Worm (Caenorhabditis elegans) whole organism, late embryonic: ENCODE results near the gene H40L08.2.

ENCODE experiments used
- C08G9.2 ChIP-seq: sonication (generic microtip); optimal IDR thresholded peaks from 2 replicates; lab custom pipeline; 2016; ENCODE audit warnings: mild to moderate bottlenecking, missing genetic modification characterization, moderate library complexity, missing compliant biosample characterization
- F13H6.1 ChIP-seq: sonication (generic microtip); optimal IDR thresholded peaks from 2 replicates; lab custom pipeline; 2016; ENCODE audit warnings: missing genetic modification characterization, missing compliant biosample characterization
- K09A11.1 ChIP-seq: sonication (generic microtip); optimal IDR thresholded peaks from 2 replicates; lab custom pipeline; 2017; ENCODE audit warnings: antibody characterized with exemption, mild to moderate bottlenecking, missing genetic modification characterization, missing compliant biosample characterization; ENCODE audit not compliant: insufficient read depth
- ahr-1 ChIP-seq: sonication (generic microtip); optimal IDR thresholded peaks from 2 replicates; lab custom pipeline; 2016; ENCODE audit warnings: missing genetic modification characterization, missing compliant biosample characterization
- ceh-18 ChIP-seq: sonication (generic microtip); optimal IDR thresholded peaks from 2 replicates; lab custom pipeline; 2016; ENCODE audit warnings: missing genetic modification characterization, missing compliant biosample characterization
- ceh-22 ChIP-seq: sonication (generic microtip); optimal IDR thresholded peaks from 2 replicates; lab custom pipeline; 2017; ENCODE audit warnings: missing biosample characterization, missing genetic modification characterization
- ceh-24 ChIP-seq: sonication (generic microtip); optimal IDR thresholded peaks from 2 replicates; lab custom pipeline; 2016; ENCODE audit warnings: mild to moderate bottlenecking, missing genetic modification characterization, missing compliant biosample characterization
- ceh-31 ChIP-seq: sonication (generic microtip); optimal IDR thresholded peaks from 2 replicates; lab custom pipeline; 2016; ENCODE audit warnings: missing genetic modification characterization, missing compliant biosample characterization
- ceh-48 ChIP-seq: sonication (generic microtip); optimal IDR thresholded peaks from 2 replicates; lab custom pipeline; 2016; ENCODE audit warnings: missing genetic modification characterization, inconsistent platforms, missing compliant biosample characterization
- ceh-6 ChIP-seq: fragments of 200-800 bp; sonication (Bioruptor generic); optimal IDR thresholded peaks from 2 replicates; lab custom pipeline; 2018; ENCODE audit warnings: mild to moderate bottlenecking, missing genetic modification characterization, missing compliant biosample characterization
- ceh-9 ChIP-seq: sonication (generic microtip); optimal IDR thresholded peaks from 2 replicates; lab custom pipeline; 2016; ENCODE audit warnings: mild to moderate bottlenecking, missing genetic modification characterization, inconsistent platforms, missing compliant biosample characterization
- che-1 ChIP-seq: sonication (generic microtip); optimal IDR thresholded peaks from 2 replicates; lab custom pipeline; 2016; ENCODE audit warnings: mild to moderate bottlenecking, missing genetic modification characterization, missing compliant biosample characterization
- dmd-4 ChIP-seq: sonication (generic microtip); optimal IDR thresholded peaks from 2 replicates; lab custom pipeline; 2016; ENCODE audit warnings: borderline replicate concordance, missing genetic modification characterization, missing compliant biosample characterization
- dve-1 ChIP-seq: sonication (generic microtip); optimal IDR thresholded peaks from 2 replicates; lab custom pipeline; 2017; ENCODE audit warnings: antibody characterized with exemption, mild to moderate bottlenecking, missing genetic modification characterization, missing compliant biosample characterization
- elt-2 ChIP-seq: sonication (generic microtip); optimal IDR thresholded peaks from 2 replicates; lab custom pipeline; 2016; ENCODE audit warnings: missing genetic modification reagents, missing genetic modification characterization, missing compliant biosample characterization
- ets-4 ChIP-seq: sonication (generic microtip); optimal IDR thresholded peaks from 2 replicates; lab custom pipeline; 2016; ENCODE audit warnings: missing genetic modification characterization, missing compliant biosample characterization
- eyg-1 ChIP-seq: sonication (generic microtip); optimal IDR thresholded peaks from 2 replicates; lab custom pipeline; 2016; ENCODE audit warnings: missing genotype, missing genetic modification characterization, missing compliant biosample characterization
- fax-1 ChIP-seq: sonication (generic microtip); optimal IDR thresholded peaks from 2 replicates; lab custom pipeline; 2016; ENCODE audit warnings: missing genotype, missing genetic modification characterization, missing compliant biosample characterization
- fkh-6 ChIP-seq: sonication (generic microtip); optimal IDR thresholded peaks from 2 replicates; lab custom pipeline; 2016; ENCODE audit warnings: missing genetic modification characterization, missing compliant biosample characterization
- gmeb-2 ChIP-seq: sonication (generic microtip); optimal IDR thresholded peaks from 2 replicates; lab custom pipeline; 2016; ENCODE audit warnings: missing genetic modification characterization, inconsistent platforms, missing compliant biosample characterization
- hlh-13 ChIP-seq: fragments of 200-800 bp; sonication (Bioruptor generic); optimal IDR thresholded peaks from 2 replicates; lab custom pipeline; 2018; ENCODE audit warnings: mild to moderate bottlenecking, missing genetic modification characterization, missing compliant biosample characterization
- hlh-15 ChIP-seq: sonication (generic microtip); optimal IDR thresholded peaks from 2 replicates; lab custom pipeline; 2016; ENCODE audit warnings: missing genetic modification characterization, missing compliant biosample characterization
- hlh-30 ChIP-seq: sonication (generic microtip); optimal IDR thresholded peaks from 2 replicates; lab custom pipeline; 2017; ENCODE audit warnings: antibody characterized with exemption, missing genetic modification characterization, missing compliant biosample characterization; ENCODE audit not compliant: insufficient read depth
- hlh-6 ChIP-seq: sonication (generic microtip); optimal IDR thresholded peaks from 2 replicates; lab custom pipeline; 2016; ENCODE audit warnings: missing genotype, missing genetic modification characterization, missing compliant biosample characterization
- nfya-1 ChIP-seq: sonication (generic microtip); optimal IDR thresholded peaks from 2 replicates; lab custom pipeline; 2017; ENCODE audit warnings: missing genetic modification characterization, mild to moderate bottlenecking, missing compliant biosample characterization, antibody characterized with exemption, moderate library complexity
- nhr-232 ChIP-seq: sonication (generic microtip); optimal IDR thresholded peaks from 2 replicates; lab custom pipeline; 2016; ENCODE audit warnings: missing genetic modification characterization, missing compliant biosample characterization
- pat-9 ChIP-seq: fragments of 200-800 bp; sonication (Bioruptor generic); optimal IDR thresholded peaks from 2 replicates; lab custom pipeline; 2018; ENCODE audit warnings: mild to moderate bottlenecking, missing genetic modification characterization, moderate library complexity, missing compliant biosample characterization
- pax-1 ChIP-seq: fragments of 150-350 bp; optimal IDR thresholded peaks from 2 replicates; lab custom pipeline; 2014; ENCODE audit warnings: missing biosample characterization, missing genetic modification characterization
- pha-2 ChIP-seq: sonication (generic microtip); optimal IDR thresholded peaks from 2 replicates; lab custom pipeline; 2017; ENCODE audit warnings: mild to moderate bottlenecking, missing genetic modification characterization, missing compliant biosample characterization
- pha-4 ChIP-seq: fragments of 150-350 bp; optimal IDR thresholded peaks from 2 replicates; lab custom pipeline; 2018; ENCODE audit warnings: missing biosample characterization, missing genetic modification reagents, missing genetic modification characterization
- pqm-1 ChIP-seq: sonication (generic microtip); optimal IDR thresholded peaks from 2 replicates; lab custom pipeline; 2016; ENCODE audit warnings: missing genetic modification characterization, missing compliant biosample characterization
- pros-1 ChIP-seq: fragments of 150-350 bp; optimal IDR thresholded peaks from 2 replicates; lab custom pipeline; 2014; ENCODE audit warnings: missing biosample characterization, missing genetic modification reagents, missing genetic modification characterization
- ref-2 ChIP-seq: sonication (generic microtip); optimal IDR thresholded peaks from 2 replicates; lab custom pipeline; 2016; ENCODE audit warnings: missing genetic modification characterization, missing compliant biosample characterization
- sdc-2 ChIP-seq: sonication (generic microtip); optimal IDR thresholded peaks from 2 replicates; lab custom pipeline; 2016; ENCODE audit warnings: missing genotype, missing genetic modification characterization, missing compliant biosample characterization
- sox-4 ChIP-seq: sonication (generic microtip); optimal IDR thresholded peaks from 2 replicates; lab custom pipeline; 2017; ENCODE audit warnings: mild to moderate bottlenecking, missing genetic modification characterization, inconsistent platforms, missing compliant biosample characterization
- tbx-2 ChIP-seq: sonication (generic microtip); optimal IDR thresholded peaks from 2 replicates; lab custom pipeline; 2016; ENCODE audit warnings: missing genetic modification characterization, missing compliant biosample characterization
- ttx-3 ChIP-seq: sonication (generic microtip); optimal IDR thresholded peaks from 2 replicates; lab custom pipeline; 2016; ENCODE audit warnings: missing genetic modification reagents, missing genetic modification characterization, missing compliant biosample characterization
- unc-3 ChIP-seq, 2 experiments: fragments of 200-800 bp in 1 of 2; sonication (Bioruptor generic) in 1 of 2; sonication (generic microtip) in 1 of 2; conservative IDR thresholded peaks in 1 of 2; optimal IDR thresholded peaks in 1 of 2; 2 replicates each; pipeline versions ENCODE4 v1.3.6 to Lab custom; 2016 to 2022; ENCODE audit warnings: missing compliant biosample characterization in 2 of 2, missing genetic modification characterization in 2 of 2, missing genetic modification reagents in 1 of 2
- unc-42 ChIP-seq: sonication (generic microtip); optimal IDR thresholded peaks from 2 replicates; lab custom pipeline; 2016; ENCODE audit warnings: missing genotype, missing genetic modification characterization, missing compliant biosample characterization
- unc-55 ChIP-seq: sonication (generic microtip); optimal IDR thresholded peaks from 2 replicates; lab custom pipeline; 2017; ENCODE audit warnings: missing biosample characterization, missing genetic modification reagents, missing genetic modification characterization
- unc-86 ChIP-seq: sonication (generic microtip); optimal IDR thresholded peaks from 2 replicates; lab custom pipeline; 2016; ENCODE audit warnings: missing genetic modification characterization, missing compliant biosample characterization
- zip-5 ChIP-seq: sonication (generic microtip); optimal IDR thresholded peaks from 2 replicates; lab custom pipeline; 2016; ENCODE audit warnings: missing genetic modification characterization, missing compliant biosample characterization
- ztf-16 ChIP-seq: sonication (generic microtip); optimal IDR thresholded peaks from 2 replicates; lab custom pipeline; 2017; ENCODE audit warnings: missing genetic modification characterization, missing compliant biosample characterization

The H40L08.2 gene

ce11 chrX:15100369-15100963, 22.9 kb upstream of the H40L08.2 start, which contains the start of gene dhhc-1:
Gene dhhc-1, minus strand, starts transcription at chrX:15100419.
- TF ChIP-seq dmd-4 (tag; lab: Kevin White, UChicago), result no peak
- no peak for TF ChIP-seq pat-9 (tag; lab: Kevin White, UChicago)
- TF ChIP-seq hlh-15 (tag; lab: Kevin White, UChicago), result no peak
- no peak for TF ChIP-seq ahr-1 (tag; lab: Kevin White, UChicago)
- peak; percentile 59 for TF ChIP-seq nfya-1 (tag; lab: Kevin White, UChicago)
- TF ChIP-seq hlh-6 (tag; lab: Kevin White, UChicago), result no peak
- no peak for TF ChIP-seq ceh-6 (GFP tag; lab: Kevin White, UChicago)
- no peak for TF ChIP-seq eyg-1
- no peak for TF ChIP-seq ceh-24 (tag; lab: Kevin White, UChicago)
- TF ChIP-seq C08G9.2 (tag; lab: Kevin White, UChicago), result no peak
- peak; percentile 26 for TF ChIP-seq ceh-18 (tag; lab: Kevin White, UChicago)
- no peak for TF ChIP-seq unc-3 (GFP tag; conservative IDR thresholded peaks at IDR 0.05; lab: Robert Waterston, UW)
- TF ChIP-seq unc-3 (tag; optimal IDR thresholded peaks at IDR 0.05; lab: Kevin White, UChicago), result no peak
- TF ChIP-seq sox-4, result no peak
- no peak for TF ChIP-seq dve-1 (tag; lab: Kevin White, UChicago)
- TF ChIP-seq pha-4, result no peak
- no peak for TF ChIP-seq gmeb-2 (tag; lab: Kevin White, UChicago)
- no peak for TF ChIP-seq ceh-22 (tag; lab: Kevin White, UChicago)
- TF ChIP-seq ceh-9 (tag; lab: Kevin White, UChicago), result no peak
- no peak for TF ChIP-seq ref-2 (tag; lab: Kevin White, UChicago)
- TF ChIP-seq sdc-2 (tag; lab: Kevin White, UChicago), result no peak
- TF ChIP-seq pha-2 (tag; lab: Kevin White, UChicago), result no peak
- TF ChIP-seq ztf-16 (tag; lab: Kevin White, UChicago), result no peak
- TF ChIP-seq ttx-3 (tag; lab: Kevin White, UChicago), result no peak
- no peak for TF ChIP-seq nhr-232 (tag; lab: Kevin White, UChicago)
- TF ChIP-seq ceh-31, result peak; percentile 56
- TF ChIP-seq fax-1 (tag; lab: Kevin White, UChicago), result no peak
- no peak for TF ChIP-seq K09A11.1 (tag; lab: Kevin White, UChicago)
- no peak for TF ChIP-seq unc-86 (tag; lab: Kevin White, UChicago)
- no peak for TF ChIP-seq ets-4 (tag; lab: Kevin White, UChicago)
- TF ChIP-seq pqm-1, result no peak
- TF ChIP-seq unc-55, result peak; percentile 40
- TF ChIP-seq che-1 (tag; lab: Kevin White, UChicago), result no peak
- no peak for TF ChIP-seq pros-1 (tag; lab: Kevin White, UChicago)
- TF ChIP-seq ceh-48, result no peak
- TF ChIP-seq F13H6.1 (tag; lab: Kevin White, UChicago), result no peak
- no peak for TF ChIP-seq hlh-30 (tag; lab: Kevin White, UChicago)
- no peak for TF ChIP-seq fkh-6
- peak; percentile 4 for TF ChIP-seq unc-42 (tag; lab: Kevin White, UChicago)
- TF ChIP-seq pax-1, result no peak
- TF ChIP-seq zip-5 (tag; lab: Kevin White, UChicago), result no peak
- TF ChIP-seq, all 69 proteins: peak for 5

- no peak for TF ChIP-seq tbx-2 (tag; lab: Kevin White, UChicago)
- no peak for TF ChIP-seq zip-5 (tag; lab: Kevin White, UChicago)
- peak; percentile 73 for TF ChIP-seq elt-2 (tag; lab: Kevin White, UChicago)
- no peak for TF ChIP-seq hlh-13 (GFP tag; lab: Kevin White, UChicago)
Observed at ce11 chrX:15097763-15098162, 20.2 kb upstream of the H40L08.2 start, which contains the start of gene F09B12.3. Gene F09B12.3, minus strand, starts transcription at chrX:15097954.
